Fruit fly (Drosophila melanogaster) whole organism, embryonic: ENCODE measurements around the gene Cks85A.

Experiments
- Aef1 ChIP-seq: fragments of 200-800 bp; sonication (Bioruptor generic); IDR thresholded peaks from 3 replicates; pipeline ENCODE4 v1.3.6; 2022; ENCODE audit warnings: missing biosample characterization, missing genetic modification characterization
- Asciz ChIP-seq: fragments of 200-800 bp; sonication (Bioruptor generic); optimal IDR thresholded peaks from 2 replicates; lab custom pipeline; 2017; ENCODE audit warnings: missing biosample characterization, mild to moderate bottlenecking, missing genetic modification characterization, missing genetic modification reagents
- Bteb2 ChIP-seq: fragments of 200-800 bp; sonication (Bioruptor generic); optimal IDR thresholded peaks from 2 replicates; lab custom pipeline; 2016; ENCODE audit warnings: missing biosample characterization, missing genetic modification characterization
- CG11247 ChIP-seq: fragments of 200-800 bp; sonication (Bioruptor generic); IDR thresholded peaks from 2 replicates; pipeline ENCODE4 v1.3.6; 2022; ENCODE audit warnings: missing biosample characterization, missing genetic modification characterization
- CG11695 ChIP-seq: fragments of 200-800 bp; sonication (Bioruptor generic); IDR thresholded peaks from 3 replicates; pipeline ENCODE4 v1.3.6; 2022; ENCODE audit warnings: missing biosample characterization, missing genetic modification characterization
- CG15073 ChIP-seq: fragments of 200-800 bp; sonication (Bioruptor generic); optimal IDR thresholded peaks from 2 replicates; lab custom pipeline; 2016; ENCODE audit warnings: missing biosample characterization, missing genetic modification characterization
- CG1792 ChIP-seq: fragments of 200-800 bp; sonication (Bioruptor generic); optimal IDR thresholded peaks from 2 replicates; lab custom pipeline; 2016; ENCODE audit warnings: missing biosample characterization, missing genetic modification characterization
- CG18599 ChIP-seq: fragments of 200-800 bp; sonication (Bioruptor generic); optimal IDR thresholded peaks from 3 replicates; lab custom pipeline; 2017; ENCODE audit warnings: missing biosample characterization, missing genetic modification characterization, mild to moderate bottlenecking, moderate library complexity, missing genetic modification reagents
- CG2120 ChIP-seq: fragments of 200-800 bp; sonication (Bioruptor generic); optimal IDR thresholded peaks from 3 replicates; lab custom pipeline; 2016; ENCODE audit warnings: missing biosample characterization, missing genetic modification characterization
- CG2202 ChIP-seq: fragments of 200-800 bp; sonication (Bioruptor generic); optimal IDR thresholded peaks from 2 replicates; lab custom pipeline; 2018; ENCODE audit warnings: missing biosample characterization, mild to moderate bottlenecking, missing genetic modification characterization
- CG2712 ChIP-seq: fragments of 200-800 bp; optimal IDR thresholded peaks from 3 replicates; lab custom pipeline; 2019; ENCODE audit warnings: missing biosample characterization, mild to moderate bottlenecking, missing genetic modification characterization, moderate library complexity
- CG30403 ChIP-seq: fragments of 200-800 bp; sonication (Bioruptor generic); optimal IDR thresholded peaks from 3 replicates; lab custom pipeline; 2016; ENCODE audit warnings: missing biosample characterization, missing genetic modification characterization
- CG3163 ChIP-seq: fragments of 200-800 bp; sonication (Bioruptor generic); optimal IDR thresholded peaks from 3 replicates; lab custom pipeline; 2016; ENCODE audit warnings: missing biosample characterization, missing genetic modification characterization
- CG34224 ChIP-seq: fragments of 200-800 bp; sonication (Bioruptor generic); IDR thresholded peaks from 3 replicates; pipeline ENCODE4 v1.3.6; 2022; ENCODE audit warnings: missing biosample characterization, missing genetic modification characterization; ENCODE audit not compliant: partially characterized antibody
- CG4424 ChIP-seq: fragments of 200-800 bp; sonication (Bioruptor generic); optimal IDR thresholded peaks from 3 replicates; lab custom pipeline; 2016; ENCODE audit warnings: missing biosample characterization, missing genetic modification characterization
- CG6765 ChIP-seq: fragments of 200-800 bp; sonication (Bioruptor generic); optimal IDR thresholded peaks from 3 replicates; lab custom pipeline; 2017; ENCODE audit warnings: missing biosample characterization, mild to moderate bottlenecking, missing genetic modification characterization
- CG6813 ChIP-seq: fragments of 200-800 bp; sonication (Bioruptor generic); optimal IDR thresholded peaks from 2 replicates; lab custom pipeline; 2017; ENCODE audit warnings: missing biosample characterization, missing genetic modification characterization, mild to moderate bottlenecking, moderate library complexity, missing genetic modification reagents
- E2f2 ChIP-seq: fragments of 200-800 bp; sonication (Bioruptor generic); IDR thresholded peaks from 2 replicates; pipeline ENCODE4 v1.3.6; 2022; ENCODE audit warnings: missing biosample characterization, missing genetic modification characterization
- H2.0 ChIP-seq: fragments of 200-800 bp; sonication (Bioruptor generic); IDR thresholded peaks from 2 replicates; pipeline ENCODE4 v1.3.6; 2022; ENCODE audit warnings: missing biosample characterization, missing genetic modification characterization
- HHEX ChIP-seq: fragments of 200-800 bp; sonication (Bioruptor generic); optimal IDR thresholded peaks from 3 replicates; lab custom pipeline; 2017; ENCODE audit warnings: missing biosample characterization, mild to moderate bottlenecking, missing genetic modification characterization, missing genetic modification reagents
- Hr39 ChIP-seq: fragments of >200 bp; optimal IDR thresholded peaks from 2 replicates; lab custom pipeline; 2017
- Lhr ChIP-seq: fragments of 200-800 bp; sonication (Bioruptor generic); optimal IDR thresholded peaks from 3 replicates; lab custom pipeline; 2017; ENCODE audit warnings: mild to moderate bottlenecking, missing biosample characterization, missing genetic modification reagents, missing genetic modification characterization
- NC2β ChIP-seq: fragments of 200-800 bp; sonication (Bioruptor generic); optimal IDR thresholded peaks from 2 replicates; lab custom pipeline; 2016; ENCODE audit warnings: missing biosample characterization, missing genetic modification characterization
- NFAT ChIP-seq: fragments of 200-800 bp; sonication (Bioruptor generic); IDR thresholded peaks from 2 replicates; pipeline ENCODE4 v1.3.6; 2022; ENCODE audit warnings: missing biosample characterization, missing genetic modification characterization
- Sox100B ChIP-seq: fragments of 200-800 bp; sonication (Bioruptor generic); optimal IDR thresholded peaks from 3 replicates; lab custom pipeline; 2018; ENCODE audit warnings: missing biosample characterization, mild to moderate bottlenecking, missing genetic modification characterization
- Sox102F ChIP-seq: fragments of 200-800 bp; sonication (Bioruptor generic); optimal IDR thresholded peaks from 2 replicates; lab custom pipeline; 2018; ENCODE audit warnings: missing biosample characterization, mild to moderate bottlenecking, missing genetic modification characterization, moderate library complexity
- Vsx1 ChIP-seq: fragments of 200-800 bp; sonication (Bioruptor generic); optimal IDR thresholded peaks from 2 replicates; lab custom pipeline; 2017; ENCODE audit warnings: missing biosample characterization, mild to moderate bottlenecking, missing genetic modification characterization, missing genetic modification reagents
- ap ChIP-seq: fragments of 200-800 bp; sonication (Bioruptor generic); IDR thresholded peaks from 2 replicates; pipeline ENCODE4 v1.3.6; 2022; ENCODE audit warnings: missing biosample characterization, missing genetic modification characterization
- cwo ChIP-seq: fragments of 200-800 bp; sonication (Bioruptor generic); optimal IDR thresholded peaks from 3 replicates; lab custom pipeline; 2017; ENCODE audit warnings: missing biosample characterization, missing genetic modification characterization, mild to moderate bottlenecking, moderate library complexity, missing genetic modification reagents
- dati ChIP-seq: fragments of 200-800 bp; sonication (Bioruptor generic); IDR thresholded peaks from 2 replicates; pipeline ENCODE4 v1.3.6; 2022; ENCODE audit warnings: missing biosample characterization, missing genetic modification characterization
- disco-r ChIP-seq: fragments of 200-800 bp; sonication (Bioruptor generic); optimal IDR thresholded peaks from 2 replicates; lab custom pipeline; 2016; ENCODE audit warnings: missing biosample characterization, missing genetic modification characterization
- dpn ChIP-seq, 2 experiments: fragments of 200-800 bp; sonication (Bioruptor generic); optimal IDR thresholded peaks; 3 replicates each; lab custom pipeline; 2016; ENCODE audit warnings: missing biosample characterization in 2 of 2, missing genetic modification characterization in 2 of 2
- ewg ChIP-seq: fragments of 200-800 bp; sonication (Bioruptor generic); optimal IDR thresholded peaks from 3 replicates; lab custom pipeline; 2017; ENCODE audit warnings: mild to moderate bottlenecking, missing biosample characterization, missing genetic modification reagents, missing genetic modification characterization
- h ChIP-seq: fragments of >200 bp; optimal IDR thresholded peaks from 2 replicates; lab custom pipeline; 2017
- inv ChIP-seq: fragments of 200-800 bp; sonication (Bioruptor generic); IDR thresholded peaks from 2 replicates; pipeline ENCODE4 v1.3.6; 2022; ENCODE audit warnings: missing biosample characterization, missing genetic modification characterization; ENCODE audit not compliant: partially characterized antibody
- kni ChIP-seq: fragments of 200-800 bp; sonication (Bioruptor generic); optimal IDR thresholded peaks from 3 replicates; lab custom pipeline; 2017; ENCODE audit warnings: mild to moderate bottlenecking, missing biosample characterization, missing genetic modification reagents, missing genetic modification characterization
- lola ChIP-seq, 3 experiments: fragments of >200 bp in 2 of 3; fragments of 200-800 bp in 1 of 3; sonication (Bioruptor generic) in 1 of 3; optimal IDR thresholded peaks; 2 replicates each; lab custom pipeline; 2017 to 2019; ENCODE audit warnings: missing biosample characterization in 3 of 3, missing genetic modification characterization in 3 of 3, mild to moderate bottlenecking in 1 of 3, moderate library complexity in 1 of 3
- nerfin-1 ChIP-seq: fragments of 200-800 bp; sonication (Bioruptor generic); optimal IDR thresholded peaks from 3 replicates; lab custom pipeline; 2019; ENCODE audit warnings: missing biosample characterization, mild to moderate bottlenecking, missing genetic modification characterization, moderate library complexity
- phol ChIP-seq: fragments of 200-800 bp; sonication (Bioruptor generic); optimal IDR thresholded peaks from 3 replicates; lab custom pipeline; 2018; ENCODE audit warnings: missing biosample characterization, mild to moderate bottlenecking, missing genetic modification characterization, moderate library complexity
- pita ChIP-seq: fragments of 200-800 bp; sonication (Bioruptor generic); optimal IDR thresholded peaks from 2 replicates; lab custom pipeline; 2017; ENCODE audit warnings: missing biosample characterization, mild to moderate bottlenecking, missing genetic modification characterization
- pnt ChIP-seq: fragments of 200-800 bp; sonication (Bioruptor generic); optimal IDR thresholded peaks from 3 replicates; lab custom pipeline; 2016; ENCODE audit warnings: missing biosample characterization, missing genetic modification characterization
- psq ChIP-seq: fragments of 200-800 bp; sonication (Bioruptor generic); optimal IDR thresholded peaks from 2 replicates; lab custom pipeline; 2017; ENCODE audit warnings: missing biosample characterization, missing genetic modification characterization
- ranshi ChIP-seq: fragments of 200-800 bp; sonication (Bioruptor generic); IDR thresholded peaks from 2 replicates; pipeline ENCODE4 v1.3.6; 2022; ENCODE audit warnings: missing biosample characterization, missing genetic modification characterization
- sens ChIP-seq: fragments of 200-800 bp; sonication (Bioruptor generic); peaks from one replicate; lab custom pipeline; 2016; ENCODE audit warnings: missing biosample characterization, missing genetic modification characterization
- slou ChIP-seq: fragments of 200-800 bp; sonication (Bioruptor generic); optimal IDR thresholded peaks from 3 replicates; lab custom pipeline; 2016; ENCODE audit warnings: missing biosample characterization, missing genetic modification characterization
- tap ChIP-seq: fragments of 200-800 bp; optimal IDR thresholded peaks from 3 replicates; lab custom pipeline; 2019; ENCODE audit warnings: missing biosample characterization, mild to moderate bottlenecking, missing genetic modification characterization, moderate library complexity
- tgo ChIP-seq: fragments of 200-800 bp; sonication (Bioruptor generic); IDR thresholded peaks from 3 replicates; pipeline ENCODE4 v1.3.6; 2022; ENCODE audit warnings: missing biosample characterization, missing genetic modification characterization
- tio ChIP-seq: fragments of 200-800 bp; sonication (Bioruptor generic); optimal IDR thresholded peaks from 2 replicates; lab custom pipeline; 2017; ENCODE audit warnings: missing biosample characterization, missing genetic modification characterization, inconsistent platforms
- twi ChIP-seq: fragments of 200-800 bp; optimal IDR thresholded peaks from 2 replicates; lab custom pipeline; 2019; ENCODE audit warnings: missing biosample characterization, mild to moderate bottlenecking, missing genetic modification characterization, moderate library complexity

Gene Cks85A

dm6 chr3R:8670529-8671491 lies 47.4 kb downstream of the Cks85A start, which contains the start of gene p (continued):
- TF ChIP-seq ranshi (GFP tag; lab: Robert Waterston, UW) (no peak), Asciz (GFP tag; lab: Kevin White, UChicago) (peak; percentile 36), sens (GFP tag; lab: Kevin White, UChicago) (peak; percentile 90), slou (no peak), CG15073 (GFP tag; lab: Kevin White, UChicago) (no peak), nerfin-1 (tag; lab: Kevin White, UChicago) (peak; percentile 57), CG34224 (GFP tag; lab: Robert Waterston, UW) (no peak), Lhr (GFP tag; lab: Kevin White, UChicago) (no peak), CG11247 (GFP tag; lab: Robert Waterston, UW) (no peak), ap (GFP tag; lab: Robert Waterston, UW) (no peak), CG1792 (GFP tag; lab: Kevin White, UChicago) (no peak), Vsx1 (GFP tag; lab: Kevin White, UChicago) (no peak), cwo (GFP tag; lab: Kevin White, UChicago) (peak; percentile 78), Sox100B (GFP tag; lab: Kevin White, UChicago) (peak; percentile 40), lola (GFP tag; optimal IDR thresholded peaks at IDR 0.05; lab: Kevin White, UChicago) (no peak), CG4424 (GFP tag; lab: Kevin White, UChicago) (peak; percentile 34), H2.0 (GFP tag; lab: Robert Waterston, UW) (no peak), h (lab: Kevin White, UChicago) (no peak), CG11695 (GFP tag; lab: Robert Waterston, UW) (peak; percentile 26; the same call in 1 of the 3 replicates), CG30403 (GFP tag; lab: Kevin White, UChicago) (peak; percentile 43), Bteb2 (peak; percentile 17), HHEX (GFP tag; lab: Kevin White, UChicago) (peak; percentile 54), tap (tag; lab: Kevin White, UChicago) (peak; percentile 4), ewg (GFP tag; lab: Kevin White, UChicago) (no peak), CG2712 (tag; lab: Kevin White, UChicago) (peak; percentile 14), inv (no peak), tio (peak; percentile 33), CG2120 (GFP tag; lab: Kevin White, UChicago) (peak; percentile 66), CG2202 (tag; lab: Kevin White, UChicago) (peak; percentile 15), dpn (GFP tag; optimal IDR thresholded peaks at IDR 0.05; lab: Kevin White, UChicago) (peak; percentile 36 to 45), tgo (GFP tag; lab: Robert Waterston, UW) (no peak), CG18599 (GFP tag; lab: Kevin White, UChicago) (peak; percentile 66), twi (no peak), pita (GFP tag; lab: Kevin White, UChicago) (no peak), E2f2 (GFP tag; lab: Robert Waterston, UW) (no peak), NC2β (GFP tag; lab: Kevin White, UChicago) (peak; percentile 15), disco-r (GFP tag; lab: Kevin White, UChicago) (no peak), pnt (GFP tag; lab: Kevin White, UChicago) (peak; percentile 34), kni (GFP tag; lab: Kevin White, UChicago) (peak; percentile 63), CG3163 (GFP tag; lab: Kevin White, UChicago) (peak; percentile 29), dati (GFP tag; lab: Robert Waterston, UW) (no peak), Sox102F (peak; percentile 41), psq (GFP tag; lab: Kevin White, UChicago) (no peak), NFAT (GFP tag; lab: Robert Waterston, UW) (no peak), CG6765 (GFP tag; lab: Kevin White, UChicago) (peak; percentile 32), CG6813 (GFP tag; lab: Kevin White, UChicago) (peak; percentile 5), Hr39 (lab: Kevin White, UChicago) (no peak), phol (tag; lab: Kevin White, UChicago) (peak; percentile 38), Aef1 (no peak; the same call in 2 of the 3 replicates)
